Fruit fly (Drosophila melanogaster) S2 (cell line): ENCODE data around the gene CG40006.

Experiments
- CG8478 ChIP-seq: fragments of >200 bp; optimal IDR thresholded peaks from 2 replicates; lab custom pipeline; 2018
- CTCF ChIP-seq, 2 experiments: fragments of >200 bp; optimal IDR thresholded peaks; 2 replicates each; lab custom pipeline; 2018

dm6 chr2L:22577875-22578274, 178.3 kb downstream of the CG40006 start:
- TF ChIP-seq CTCF (optimal IDR thresholded peaks at IDR 0.05; lab: Kevin White, UChicago), result no peak
- TF ChIP-seq CG8478, result no peak
